Fruit fly (Drosophila melanogaster) whole organism: ENCODE data around the gene mex1.

Experiments
- Dll ChIP-seq: fragments of >200 bp; optimal IDR thresholded peaks from 2 replicates; lab custom pipeline; 2017
- EcR ChIP-seq, 2 experiments: fragments of >200 bp; optimal IDR thresholded peaks; 2 replicates each; lab custom pipeline; 2017; ENCODE audit warnings: missing biosample characterization in 2 of 2, missing genetic modification characterization in 2 of 2, missing genetic modification reagents in 2 of 2
- psq ChIP-seq: fragments of >200 bp; optimal IDR thresholded peaks from 2 replicates; lab custom pipeline; 2017

DNA sequence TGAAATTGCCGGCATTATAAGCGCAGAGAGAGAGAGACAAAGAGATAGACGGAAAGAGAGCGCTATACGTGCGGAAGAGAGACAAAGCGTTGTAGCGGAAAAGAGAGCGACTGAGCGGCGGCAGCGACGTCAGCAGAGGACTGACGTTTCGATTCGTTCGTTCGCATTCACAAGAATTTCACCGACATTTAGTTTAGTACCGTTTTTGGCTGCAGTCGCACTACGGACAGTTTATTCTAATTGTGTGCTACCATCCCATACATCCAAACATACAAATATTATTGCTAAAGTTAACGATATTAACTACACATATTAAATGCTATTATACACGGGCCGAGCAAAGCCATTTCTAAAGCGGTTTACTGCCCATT lies 15.8 kb upstream of the mex1 start, which contains the start of gene CrebA:
- TF ChIP-seq EcR (GFP tag; optimal IDR thresholded peaks at IDR 0.05; lab: Kevin White, UChicago) (no peak), Dll (lab: Kevin White, UChicago) (no peak), psq (lab: Kevin White, UChicago) (no peak)
